Worm (Caenorhabditis elegans) whole organism, L3 larva: ENCODE results near the gene C06H5.14.
"Not testable (repeated sequence)": the region's sequence is repeated elsewhere in the genome, so short reads cannot be mapped to it uniquely, and the experiment has no call there.

ENCODE experiments used
- R02D3.7 ChIP-seq: fragments of 150-350 bp; optimal IDR thresholded peaks from 2 replicates; lab custom pipeline; 2014; ENCODE audit warnings: missing biosample characterization, missing genetic modification characterization
- ZK546.5 ChIP-seq: sonication (generic microtip); optimal IDR thresholded peaks from 2 replicates; lab custom pipeline; 2017; ENCODE audit warnings: missing biosample characterization, missing genetic modification characterization
- aly-2 ChIP-seq: fragments of 150-350 bp; optimal IDR thresholded peaks from 2 replicates; lab custom pipeline; 2014; ENCODE audit warnings: missing biosample characterization, missing genetic modification characterization
- ama-1 ChIP-seq: fragments of 150-350 bp; optimal IDR thresholded peaks from 2 replicates; lab custom pipeline; 2018
- ceh-16 ChIP-seq: sonication (generic microtip); optimal IDR thresholded peaks from 2 replicates; lab custom pipeline; 2017; ENCODE audit warnings: missing biosample characterization, missing genetic modification characterization
- ceh-28 ChIP-seq: fragments of 150-350 bp; optimal IDR thresholded peaks from 2 replicates; lab custom pipeline; 2014; ENCODE audit warnings: missing biosample characterization, missing genetic modification reagents, missing genetic modification characterization
- daf-12 ChIP-seq: fragments of 150-350 bp; optimal IDR thresholded peaks from 2 replicates; lab custom pipeline; 2014; ENCODE audit warnings: missing biosample characterization, missing genetic modification reagents, missing genetic modification characterization
- egl-27 ChIP-seq: sonication (generic microtip); optimal IDR thresholded peaks from 4 replicates; lab custom pipeline; 2017; ENCODE audit warnings: missing biosample characterization, missing genetic modification reagents, missing genetic modification characterization
- elt-1 ChIP-seq: fragments of 150-350 bp; optimal IDR thresholded peaks from 2 replicates; lab custom pipeline; 2014; ENCODE audit warnings: missing biosample characterization, missing genetic modification characterization
- elt-2 ChIP-seq: sonication (generic microtip); optimal IDR thresholded peaks from 2 replicates; lab custom pipeline; 2016; ENCODE audit warnings: missing genetic modification reagents, mild to moderate bottlenecking, missing genetic modification characterization, missing compliant biosample characterization
- eor-1 ChIP-seq, 2 experiments: fragments of 150-350 bp; optimal IDR thresholded peaks; 2 replicates each; lab custom pipeline; 2014 to 2018; ENCODE audit warnings: missing biosample characterization in 2 of 2, missing genetic modification characterization in 2 of 2
- fkh-10 ChIP-seq: sonication (generic microtip); optimal IDR thresholded peaks from 2 replicates; lab custom pipeline; 2017; ENCODE audit warnings: missing biosample characterization, missing genetic modification reagents, missing genetic modification characterization
- fkh-2 ChIP-seq: fragments of 150-350 bp; optimal IDR thresholded peaks from 2 replicates; lab custom pipeline; 2014; ENCODE audit warnings: missing biosample characterization, missing genetic modification reagents, missing genetic modification characterization
- fos-1 ChIP-seq: fragments of 150-350 bp; optimal IDR thresholded peaks from 2 replicates; lab custom pipeline; 2014; ENCODE audit warnings: missing biosample characterization, missing genetic modification characterization
- hmg-11 ChIP-seq: sonication (generic microtip); optimal IDR thresholded peaks from 2 replicates; lab custom pipeline; 2016; ENCODE audit warnings: missing genetic modification characterization, missing compliant biosample characterization
- jun-1 ChIP-seq: fragments of 150-350 bp; optimal IDR thresholded peaks from 2 replicates; lab custom pipeline; 2014; ENCODE audit warnings: missing biosample characterization, missing genetic modification reagents, missing genetic modification characterization
- lin-39 ChIP-seq: fragments of 150-350 bp; optimal IDR thresholded peaks from 2 replicates; lab custom pipeline; 2018; ENCODE audit warnings: missing biosample characterization, missing genetic modification reagents, missing genetic modification characterization
- lsy-12 ChIP-seq: sonication (generic microtip); optimal IDR thresholded peaks from 2 replicates; lab custom pipeline; 2016; ENCODE audit warnings: mild to moderate bottlenecking, missing genetic modification characterization, missing compliant biosample characterization
- mml-1 ChIP-seq: fragments of 150-350 bp; sonication (generic microtip); optimal IDR thresholded peaks from 3 replicates; lab custom pipeline; 2014; ENCODE audit warnings: missing biosample characterization, missing genetic modification characterization
- nhr-11 ChIP-seq: fragments of 150-350 bp; optimal IDR thresholded peaks from 2 replicates; lab custom pipeline; 2014; ENCODE audit warnings: missing biosample characterization, missing genetic modification characterization
- nhr-12 ChIP-seq: fragments of 150-350 bp; optimal IDR thresholded peaks from 2 replicates; lab custom pipeline; 2014; ENCODE audit warnings: missing biosample characterization, missing genetic modification characterization
- nhr-23 ChIP-seq: fragments of 150-350 bp; optimal IDR thresholded peaks from 2 replicates; lab custom pipeline; 2014; ENCODE audit warnings: missing biosample characterization, missing genetic modification reagents, missing genetic modification characterization
- nhr-25 ChIP-seq: sonication (generic microtip); optimal IDR thresholded peaks from 2 replicates; lab custom pipeline; 2017; ENCODE audit warnings: missing biosample characterization, missing genetic modification characterization
- nhr-67 ChIP-seq: fragments of 150-350 bp; optimal IDR thresholded peaks from 2 replicates; lab custom pipeline; 2014; ENCODE audit warnings: missing biosample characterization, missing genetic modification characterization
- nhr-76 ChIP-seq: fragments of 150-350 bp; sonication (generic microtip); optimal IDR thresholded peaks from 5 replicates; lab custom pipeline; 2014; ENCODE audit warnings: missing biosample characterization, missing genetic modification characterization
- pha-4 ChIP-seq: fragments of 150-350 bp; optimal IDR thresholded peaks from 2 replicates; lab custom pipeline; 2014; ENCODE audit warnings: missing biosample characterization, missing genetic modification reagents, missing genetic modification characterization
- pqm-1 ChIP-seq: fragments of 150-350 bp; optimal IDR thresholded peaks from 2 replicates; lab custom pipeline; 2017; ENCODE audit warnings: missing biosample characterization, missing genetic modification characterization, inconsistent platforms
- snpc-4 ChIP-seq: fragments of 150-350 bp; optimal IDR thresholded peaks from 2 replicates; lab custom pipeline; 2014; ENCODE audit warnings: missing biosample characterization, missing genetic modification characterization
- tbx-2 ChIP-seq: sonication (generic microtip); optimal IDR thresholded peaks from 2 replicates; lab custom pipeline; 2016; ENCODE audit warnings: mild to moderate bottlenecking, missing genetic modification characterization, missing compliant biosample characterization
- unc-39 ChIP-seq: sonication (generic microtip); optimal IDR thresholded peaks from 4 replicates; lab custom pipeline; 2017; ENCODE audit warnings: missing biosample characterization, missing genetic modification characterization
- ztf-4 ChIP-seq: fragments of 150-350 bp; optimal IDR thresholded peaks from 2 replicates; lab custom pipeline; 2014; ENCODE audit warnings: missing biosample characterization, missing genetic modification characterization

C06H5.14 gene

ce11 chrV:17891317-17891716 is 12.6 kb upstream of the C06H5.14 start:
- TF ChIP-seq snpc-4 (tag; lab: Kevin White, UChicago) (no peak), jun-1 (no peak), pha-4 (tag; lab: Kevin White, UChicago) (peak; percentile 20), daf-12 (tag; lab: Kevin White, UChicago) (no peak), mml-1 (tag; lab: Kevin White, UChicago) (no peak), elt-2 (peak; percentile 75), aly-2 (tag; lab: Kevin White, UChicago) (no peak), fkh-10 (GFP tag; lab: Kevin White, UChicago) (no peak), pqm-1 (peak; percentile 41), fos-1 (no peak), ceh-28 (peak; percentile 20), ZK546.5 (tag; lab: Kevin White, UChicago) (no peak)

- TF ChIP-seq hmg-11, R02D3.7, egl-27: not testable (repeated sequence)
These were observed 10.0 kb upstream of the C06H5.14 start, which contains the start of gene C06H5.11 for ce11 chrV:17893959-17894358. Gene C06H5.11 (minus strand): TSS chrV:17894059.

ce11 chrV:17894485-17894884 is 9.4 kb upstream of the C06H5.14 start, which contains the start of gene C06H5.12:
Gene C06H5.12 (plus strand): TSS chrV:17894785.
- not testable (repeated sequence) for TF ChIP-seq fkh-2; ztf-4 (tag; lab: Kevin White, UChicago); nhr-67 (tag; lab: Kevin White, UChicago)

- peak; percentile 67 for TF ChIP-seq elt-2
- TF ChIP-seq fkh-10 (GFP tag; lab: Kevin White, UChicago): no peak
- TF ChIP-seq tbx-2 (tag; lab: Kevin White, UChicago): no peak
- peak; percentile 44 for TF ChIP-seq pha-4 (tag; lab: Kevin White, UChicago)
These were observed 7.1 kb upstream of the C06H5.14 start, which contains the start of gene fbxa-156 for ce11 chrV:17896736-17897353. Gene fbxa-156 (minus strand): TSS chrV:17896786.

ce11 chrV:17897646-17898045 is 6.3 kb upstream of the C06H5.14 start, which contains the start of gene C06H5.13:
Gene C06H5.13 (minus strand): TSS chrV:17897746.
- TF ChIP-seq tbx-2 (tag; lab: Kevin White, UChicago); ama-1 (lab: Kevin White, UChicago); hmg-11: not testable (repeated sequence)
- TF ChIP-seq, all 47 proteins: peak for 0; not testable (repeated sequence) for 47

ce11 chrV:17899503-17899902 is 4.4 kb upstream of the C06H5.14 start, which contains the start of gene fbxa-157:
Gene fbxa-157 (plus strand): TSS chrV:17899803.
- TF ChIP-seq snpc-4 (tag; lab: Kevin White, UChicago) (no peak), elt-1 (no peak), egl-27 (no peak), eor-1 (tag; optimal IDR thresholded peaks at IDR 0.05; lab: Kevin White, UChicago) (no peak), tbx-2 (tag; lab: Kevin White, UChicago) (no peak), nhr-23 (tag; lab: Kevin White, UChicago) (no peak), ztf-4 (tag; lab: Kevin White, UChicago) (no peak), nhr-11 (tag; lab: Kevin White, UChicago) (no peak), unc-39 (tag; lab: Kevin White, UChicago) (no peak), nhr-12 (tag; lab: Kevin White, UChicago) (no peak), lin-39 (tag; lab: Kevin White, UChicago) (no peak), elt-2 (no peak), ama-1 (lab: Kevin White, UChicago) (no peak), nhr-25 (tag; lab: Kevin White, UChicago) (no peak), nhr-67 (tag; lab: Kevin White, UChicago) (no peak), fos-1 (no peak), ceh-16 (tag; lab: Kevin White, UChicago) (no peak), lsy-12 (no peak), nhr-76 (tag; lab: Kevin White, UChicago) (no peak)
